Worm (Caenorhabditis elegans) whole organism, L1 larva: ENCODE measurements around the gene F35D11.1.

Experiments
- C04F5.9 ChIP-seq: sonication (generic microtip); optimal IDR thresholded peaks from 2 replicates; lab custom pipeline; 2016; ENCODE audit warnings: missing genetic modification characterization, missing compliant biosample characterization
- F16B12.6 ChIP-seq: fragments of 150-350 bp; optimal IDR thresholded peaks from 2 replicates; lab custom pipeline; 2014; ENCODE audit warnings: missing biosample characterization, missing genetic modification characterization
- alr-1 ChIP-seq: fragments of 200-800 bp; sonication (Bioruptor generic); optimal IDR thresholded peaks from 2 replicates; lab custom pipeline; 2018; ENCODE audit warnings: borderline replicate concordance, mild to moderate bottlenecking, missing genetic modification characterization, missing compliant biosample characterization
- aly-2 ChIP-seq: fragments of 150-350 bp; optimal IDR thresholded peaks from 2 replicates; lab custom pipeline; 2014; ENCODE audit warnings: missing biosample characterization, missing genetic modification characterization
- ama-1 ChIP-seq: fragments of 150-350 bp; optimal IDR thresholded peaks from 2 replicates; lab custom pipeline; 2014
- ceh-8 ChIP-seq: fragments of 200-800 bp; sonication (Bioruptor generic); optimal IDR thresholded peaks from 2 replicates; lab custom pipeline; 2018; ENCODE audit warnings: mild to moderate bottlenecking, missing genetic modification characterization, moderate library complexity, missing compliant biosample characterization
- ceh-82 ChIP-seq, 3 experiments: fragments of 150-350 bp in 1 of 3; sonication (generic microtip) in 2 of 3; optimal IDR thresholded peaks; 2 replicates each; lab custom pipeline; 2014 to 2017; ENCODE audit warnings: missing biosample characterization in 3 of 3, missing genetic modification characterization in 3 of 3
- ceh-88 ChIP-seq: fragments of 200-800 bp; sonication (Bioruptor generic); IDR thresholded peaks from 2 replicates; pipeline ENCODE4 v1.3.6; 2022; ENCODE audit warnings: missing genetic modification characterization, missing compliant biosample characterization
- ceh-90 ChIP-seq: sonication (generic microtip); optimal IDR thresholded peaks from 2 replicates; lab custom pipeline; 2016; ENCODE audit warnings: missing genetic modification characterization, missing compliant biosample characterization
- ces-1 ChIP-seq: fragments of 150-350 bp; optimal IDR thresholded peaks from 2 replicates; lab custom pipeline; 2014; ENCODE audit warnings: missing biosample characterization, missing genetic modification reagents, missing genetic modification characterization
- dpl-1 ChIP-seq, 3 experiments: fragments of 150-350 bp in 2 of 3; sonication (generic microtip) in 1 of 3; optimal IDR thresholded peaks; 2 replicates each; lab custom pipeline; 2014 to 2017; ENCODE audit warnings: missing biosample characterization in 3 of 3, missing genetic modification characterization in 3 of 3, missing genetic modification reagents in 3 of 3
- dsc-1 ChIP-seq: sonication (generic microtip); optimal IDR thresholded peaks from 2 replicates; lab custom pipeline; 2016; ENCODE audit warnings: mild to moderate bottlenecking, missing genetic modification characterization, missing compliant biosample characterization
- efl-1 ChIP-seq, 4 experiments: fragments of 150-350 bp; optimal IDR thresholded peaks in 3 of 4; peaks in 1 of 4; 1 replicate in 1 of 4; 2 replicates in 3 of 4; lab custom pipeline; 2014; ENCODE audit warnings: missing biosample characterization in 2 of 4, missing genetic modification characterization in 2 of 4, missing genetic modification reagents in 2 of 4
- elt-2 ChIP-seq: sonication (generic microtip); optimal IDR thresholded peaks from 2 replicates; lab custom pipeline; 2016; ENCODE audit warnings: missing genetic modification characterization, mild to moderate bottlenecking, inconsistent platforms, missing compliant biosample characterization, missing genetic modification reagents
- elt-3 ChIP-seq, 6 experiments: fragments of 150-350 bp in 1 of 6; sonication (generic microtip); optimal IDR thresholded peaks; 2 replicates each; lab custom pipeline; 2017 to 2018; ENCODE audit warnings: missing biosample characterization in 6 of 6, missing genetic modification characterization in 6 of 6, inconsistent platforms in 1 of 6
- fkh-8 ChIP-seq: sonication (generic microtip); optimal IDR thresholded peaks from 2 replicates; lab custom pipeline; 2016; ENCODE audit warnings: mild to moderate bottlenecking, missing genetic modification characterization, missing compliant biosample characterization
- isw-1 ChIP-seq: fragments of 200-800 bp; sonication (Bioruptor generic); IDR thresholded peaks from 2 replicates; pipeline ENCODE4 v1.3.6; 2022; ENCODE audit warnings: missing genetic modification characterization, missing compliant biosample characterization
- jun-1 ChIP-seq: fragments of 150-350 bp; optimal IDR thresholded peaks from 2 replicates; lab custom pipeline; 2014; ENCODE audit warnings: missing biosample characterization, missing genetic modification reagents, missing genetic modification characterization
- lin-13 ChIP-seq: fragments of 150-350 bp; optimal IDR thresholded peaks from 2 replicates; lab custom pipeline; 2014; ENCODE audit warnings: missing biosample characterization, missing genetic modification reagents, missing genetic modification characterization
- lin-14 ChIP-seq: fragments of 200-800 bp; sonication (Bioruptor generic); optimal IDR thresholded peaks from 2 replicates; lab custom pipeline; 2018; ENCODE audit warnings: mild to moderate bottlenecking, missing genetic modification characterization, moderate library complexity, missing compliant biosample characterization
- lin-15B ChIP-seq: fragments of 150-350 bp; sonication (generic microtip); optimal IDR thresholded peaks from 3 replicates; lab custom pipeline; 2014; ENCODE audit warnings: missing biosample characterization, missing genetic modification characterization
- lin-35 ChIP-seq, 2 experiments: fragments of 150-350 bp; optimal IDR thresholded peaks; 2 replicates each; lab custom pipeline; 2014; ENCODE audit warnings: missing biosample characterization in 2 of 2, missing genetic modification characterization in 2 of 2, missing genetic modification reagents in 2 of 2
- lin-39 ChIP-seq: fragments of 150-350 bp; optimal IDR thresholded peaks from 2 replicates; lab custom pipeline; 2014; ENCODE audit warnings: missing biosample characterization, missing genetic modification reagents, missing genetic modification characterization
- lsy-2 ChIP-seq, 2 experiments: fragments of 150-350 bp; optimal IDR thresholded peaks; 2 replicates each; lab custom pipeline; 2014; ENCODE audit warnings: missing biosample characterization in 2 of 2, missing genetic modification characterization in 2 of 2
- mab-9 ChIP-seq: fragments of 200-800 bp; sonication (Bioruptor generic); IDR thresholded peaks from 2 replicates; pipeline ENCODE4 v1.3.6; 2022; ENCODE audit warnings: missing genetic modification reagents, missing genetic modification characterization, missing compliant biosample characterization
- mef-2 ChIP-seq: fragments of 150-350 bp; optimal IDR thresholded peaks from 2 replicates; lab custom pipeline; 2014; ENCODE audit warnings: missing biosample characterization, missing genetic modification characterization
- nhr-20 ChIP-seq: sonication (generic microtip); optimal IDR thresholded peaks from 2 replicates; lab custom pipeline; 2016; ENCODE audit warnings: mild to moderate bottlenecking, missing genetic modification characterization, missing compliant biosample characterization
- nhr-47 ChIP-seq: sonication (generic microtip); optimal IDR thresholded peaks from 2 replicates; lab custom pipeline; 2016; ENCODE audit warnings: mild to moderate bottlenecking, missing genetic modification characterization, moderate library complexity, missing compliant biosample characterization
- nhr-77 ChIP-seq: fragments of 150-350 bp; optimal IDR thresholded peaks from 2 replicates; lab custom pipeline; 2014; ENCODE audit warnings: missing biosample characterization, missing genetic modification characterization
- nhr-85 ChIP-seq: sonication (generic microtip); peaks from one replicate; lab custom pipeline; 2016; ENCODE audit warnings: missing genetic modification characterization, inconsistent platforms, missing compliant biosample characterization
- nhr-90 ChIP-seq: sonication (generic microtip); optimal IDR thresholded peaks from 2 replicates; lab custom pipeline; 2016; ENCODE audit warnings: mild to moderate bottlenecking, missing genetic modification characterization, missing compliant biosample characterization; ENCODE audit not compliant: poor library complexity
- pax-3 ChIP-seq: fragments of 200-800 bp; sonication (Bioruptor generic); optimal IDR thresholded peaks from 2 replicates; lab custom pipeline; 2018; ENCODE audit warnings: mild to moderate bottlenecking, missing genetic modification characterization, moderate library complexity, missing compliant biosample characterization
- rnt-1 ChIP-seq: sonication (generic microtip); optimal IDR thresholded peaks from 2 replicates; lab custom pipeline; 2016; ENCODE audit warnings: mild to moderate bottlenecking, missing genetic modification characterization, moderate library complexity, missing compliant biosample characterization
- skn-1 ChIP-seq: fragments of 150-350 bp; optimal IDR thresholded peaks from 2 replicates; lab custom pipeline; 2014; ENCODE audit warnings: missing biosample characterization, missing genetic modification characterization
- snpc-4 ChIP-seq: fragments of 150-350 bp; optimal IDR thresholded peaks from 2 replicates; lab custom pipeline; 2014; ENCODE audit warnings: missing biosample characterization, missing genetic modification characterization
- sptf-1 ChIP-seq: fragments of 150-350 bp; optimal IDR thresholded peaks from 2 replicates; lab custom pipeline; 2014; ENCODE audit warnings: missing biosample characterization, missing genetic modification characterization
- sup-37 ChIP-seq: fragments of 200-800 bp; sonication (Bioruptor generic); optimal IDR thresholded peaks from 2 replicates; lab custom pipeline; 2018; ENCODE audit warnings: mild to moderate bottlenecking, missing genetic modification characterization, missing compliant biosample characterization
- unc-130 ChIP-seq: fragments of 150-350 bp; optimal IDR thresholded peaks from 2 replicates; lab custom pipeline; 2017; ENCODE audit warnings: missing biosample characterization, missing genetic modification characterization, inconsistent platforms
- unc-30 ChIP-seq: sonication (generic microtip); optimal IDR thresholded peaks from 2 replicates; lab custom pipeline; 2017; ENCODE audit warnings: missing biosample characterization, missing genetic modification characterization
- unc-62 ChIP-seq: fragments of 150-350 bp; optimal IDR thresholded peaks from 2 replicates; lab custom pipeline; 2014; ENCODE audit warnings: missing biosample characterization, missing genetic modification reagents, missing genetic modification characterization
- vab-15 ChIP-seq: sonication (generic microtip); optimal IDR thresholded peaks from 2 replicates; lab custom pipeline; 2017; ENCODE audit warnings: missing genotype, mild to moderate bottlenecking, missing genetic modification characterization, missing compliant biosample characterization
- xbp-1 ChIP-seq: sonication (generic microtip); optimal IDR thresholded peaks from 2 replicates; lab custom pipeline; 2016; ENCODE audit warnings: missing genetic modification characterization, missing compliant biosample characterization
- ztf-11 ChIP-seq, 2 experiments: sonication (generic microtip); optimal IDR thresholded peaks; 2 replicates each; lab custom pipeline; 2016 to 2017; ENCODE audit warnings: missing genetic modification characterization in 2 of 2, missing biosample characterization in 1 of 2, missing compliant biosample characterization in 1 of 2
- ztf-4 ChIP-seq: fragments of 150-350 bp; optimal IDR thresholded peaks from 2 replicates; lab custom pipeline; 2014; ENCODE audit warnings: missing biosample characterization, missing genetic modification characterization

The F35D11.1 gene

ce11 chrII:4663186-4663585, 36.5 kb downstream of the F35D11.1 start, which contains the start of gene T05A7.12:
TSS of gene T05A7.12 (minus strand) at chrII:4663286.
- peak; percentile 56 for TF ChIP-seq ceh-8 (GFP tag; lab: Kevin White, UChicago)
- no peak for TF ChIP-seq ama-1 (lab: Kevin White, UChicago)
- no peak for TF ChIP-seq ztf-11 (tag; optimal IDR thresholded peaks at IDR 0.05; lab: Kevin White, UChicago)
- no peak for TF ChIP-seq nhr-20
- TF ChIP-seq, all 84 proteins: peak for 1

- TF ChIP-seq efl-1 (optimal IDR thresholded peaks at IDR 0.05; lab: Kevin White, UChicago) (no peak), efl-1 (GFP tag; optimal IDR thresholded peaks at IDR 0.05 in 1 of 2; lab: Kevin White, UChicago) (peak in 1 of 2 experiments; percentile 68), aly-2 (tag; lab: Kevin White, UChicago) (no peak)
- TF ChIP-seq, all 84 proteins: peak for 1
Observed at ce11 chrII:4665359-4665758, 38.7 kb downstream of the F35D11.1 start, which contains the start of gene T05A7.11. TSS of gene T05A7.11 (minus strand) at chrII:4665459.

DNA sequence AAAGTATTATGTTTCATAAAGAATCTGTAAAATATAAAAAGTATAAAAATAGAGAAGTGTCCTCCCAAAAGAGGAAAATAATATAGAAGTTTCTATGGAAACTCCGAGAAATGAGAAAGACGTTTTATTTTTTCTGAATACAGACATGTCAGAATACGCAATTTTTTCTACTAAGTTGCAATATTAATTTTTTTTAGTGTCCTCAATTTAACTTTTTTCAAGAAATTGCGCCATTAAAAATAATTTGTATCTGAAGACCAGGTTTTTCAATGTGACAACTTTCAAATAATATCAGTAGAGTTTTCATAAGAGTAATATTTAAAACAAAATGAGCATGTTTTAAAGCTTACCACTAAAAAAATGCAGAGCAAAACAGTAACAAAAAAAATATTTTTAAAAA, 40.9 kb downstream of the F35D11.1 start, which contains the start of gene fut-5:
Gene fut-5, minus strand, starts transcription at position 101 of the 400 bp plus-strand sequence.
- no peak for TF ChIP-seq unc-62 (GFP tag; lab: Kevin White, UChicago)

DNA sequence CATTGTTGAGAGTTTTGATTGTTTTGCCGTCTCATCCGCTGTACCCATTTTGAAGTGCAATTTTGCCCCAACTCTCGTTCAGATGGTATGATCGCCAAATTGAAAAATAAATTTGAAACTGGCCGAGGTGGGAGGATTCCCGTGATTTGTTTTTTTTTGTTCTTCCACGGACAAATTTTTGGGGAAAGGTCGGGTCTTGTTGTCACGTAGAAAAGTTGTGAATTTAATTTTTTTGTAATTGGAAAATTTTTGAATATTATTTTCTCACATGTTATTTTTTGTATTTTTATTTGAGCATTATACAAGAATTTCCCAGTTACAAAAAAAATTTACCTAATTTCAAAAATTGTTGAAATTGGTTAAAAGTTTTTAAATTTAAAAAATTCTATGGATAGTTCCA, 45.0 kb downstream of the F35D11.1 start, which contains the start of gene T05A7.6:
Gene T05A7.6, minus strand, starts transcription at position 101 of the 400 bp plus-strand sequence.
- TF ChIP-seq vab-15: no peak
- TF ChIP-seq unc-30 (tag; lab: Kevin White, UChicago): no peak
- no peak for TF ChIP-seq fkh-8 (tag; lab: Kevin White, UChicago)
- TF ChIP-seq elt-2: no peak
- TF ChIP-seq unc-130: no peak
- no peak for TF ChIP-seq mab-9 (GFP tag; lab: Robert Waterston, UW)
- no peak for TF ChIP-seq mef-2 (tag; lab: Kevin White, UChicago)
- TF ChIP-seq isw-1 (GFP tag; lab: Robert Waterston, UW): no peak
- TF ChIP-seq lin-39: no peak
- no peak for TF ChIP-seq nhr-77 (tag; lab: Kevin White, UChicago)
- TF ChIP-seq ceh-90: no peak
- no peak for TF ChIP-seq nhr-47 (tag; lab: Kevin White, UChicago)
- TF ChIP-seq ztf-4 (tag; lab: Kevin White, UChicago): no peak
- TF ChIP-seq lin-35 (GFP tag; optimal IDR thresholded peaks at IDR 0.05; lab: Kevin White, UChicago): no peak
- no peak for TF ChIP-seq ceh-88
- TF ChIP-seq rnt-1 (tag; lab: Kevin White, UChicago): no peak
- TF ChIP-seq alr-1: no peak
- no peak for TF ChIP-seq C04F5.9 (tag; lab: Kevin White, UChicago)
- TF ChIP-seq nhr-20: no peak

DNA sequence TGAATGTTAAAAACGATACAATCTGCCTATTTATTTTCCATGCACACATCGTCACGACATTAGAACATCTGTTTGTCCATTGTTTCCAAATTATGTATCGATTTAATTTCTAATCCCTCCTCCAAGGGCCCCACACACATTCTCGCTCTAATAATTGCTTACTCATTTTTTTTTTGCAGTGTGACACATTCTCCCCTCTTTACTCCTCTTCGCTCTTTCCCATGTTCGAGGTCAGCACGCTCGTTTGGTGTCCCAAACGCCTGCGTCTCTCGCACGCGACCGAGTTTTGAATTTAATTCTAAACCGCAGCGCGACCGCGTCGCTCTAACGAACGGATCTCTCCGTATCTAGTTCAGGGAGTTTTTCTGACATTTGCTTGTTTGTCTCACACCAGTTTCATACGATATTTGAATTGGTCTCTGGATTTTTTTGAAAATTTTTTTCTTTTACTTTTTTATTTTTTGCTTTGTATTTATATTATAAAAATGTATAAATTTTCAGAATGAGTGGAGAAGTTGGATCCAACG, 45.9 kb downstream of the F35D11.1 start, which contains the start of the genes clec-140 and hmg-11:
Gene clec-140, plus strand, starts transcription at position 477 of the 527 bp plus-strand sequence.
Gene hmg-11, plus strand, starts transcription at position 502 of the 527 bp plus-strand sequence.
- TF ChIP-seq ces-1 (no peak), lsy-2 (tag; optimal IDR thresholded peaks at IDR 0.05; lab: Kevin White, UChicago) (peak; percentile 48 to 76), unc-130 (no peak), sup-37 (GFP tag; lab: Kevin White, UChicago) (no peak), skn-1 (tag; lab: Kevin White, UChicago) (peak; percentile 19), dsc-1 (tag; lab: Kevin White, UChicago) (peak; percentile 65), dpl-1 (GFP tag; optimal IDR thresholded peaks at IDR 0.05; lab: Kevin White, UChicago) (peak; percentile 17 to 60 (median 17)), efl-1 (optimal IDR thresholded peaks at IDR 0.05; lab: Kevin White, UChicago) (peak; percentile 50 to 67), efl-1 (GFP tag; optimal IDR thresholded peaks at IDR 0.05 in 1 of 2; lab: Kevin White, UChicago) (peak; percentile 51 to 92), nhr-85 (tag; lab: Kevin White, UChicago) (peak; percentile 66), jun-1 (peak; percentile 13), sptf-1 (tag; lab: Kevin White, UChicago) (no peak), lin-15B (tag; lab: Kevin White, UChicago) (peak; percentile 28), elt-3 (tag; optimal IDR thresholded peaks at IDR 0.05; lab: Kevin White, UChicago) (peak in 1 of 6 experiments; percentile 21), lin-14 (GFP tag; lab: Kevin White, UChicago) (peak; percentile 96), snpc-4 (peak; percentile 12), nhr-90 (no peak), lin-13 (peak; percentile 37), ceh-82 (tag; optimal IDR thresholded peaks at IDR 0.05; lab: Kevin White, UChicago) (peak in 2 of 3 experiments; percentile 9 to 79), F16B12.6 (tag; lab: Kevin White, UChicago) (peak; percentile 2), lin-35 (GFP tag; optimal IDR thresholded peaks at IDR 0.05; lab: Kevin White, UChicago) (peak; percentile 49 to 70), pax-3 (tag; lab: Kevin White, UChicago) (no peak), xbp-1 (peak; percentile 8), fkh-8 (tag; lab: Kevin White, UChicago) (peak; percentile 42), rnt-1 (tag; lab: Kevin White, UChicago) (peak; percentile 46)
